Fruit fly (Drosophila melanogaster) whole organism, embryonic: Measurements from ENCODE around the gene Ptth.

Source experiments
- CG16815 ChIP-seq: fragments of 200-800 bp; sonication (Bioruptor generic); optimal IDR thresholded peaks from 3 replicates; lab custom pipeline; 2017; ENCODE audit warnings: missing biosample characterization, mild to moderate bottlenecking, missing genetic modification characterization
- CG31224 ChIP-seq: fragments of 200-800 bp; sonication (Bioruptor generic); IDR thresholded peaks from 2 replicates; pipeline ENCODE4 v1.3.6; 2022; ENCODE audit warnings: missing biosample characterization, missing genetic modification characterization
- CG33557 ChIP-seq: fragments of 200-800 bp; sonication (Bioruptor generic); optimal IDR thresholded peaks from 2 replicates; lab custom pipeline; 2019; ENCODE audit warnings: missing biosample characterization, mild to moderate bottlenecking, missing genetic modification characterization, moderate library complexity
- CG8765 ChIP-seq: fragments of 200-800 bp; sonication (Bioruptor generic); IDR thresholded peaks from 2 replicates; pipeline ENCODE4 v1.3.6; 2022; ENCODE audit warnings: missing biosample characterization, missing genetic modification characterization
- Hey ChIP-seq: fragments of 200-800 bp; sonication (Bioruptor generic); optimal IDR thresholded peaks from 3 replicates; lab custom pipeline; 2018; ENCODE audit warnings: missing biosample characterization, mild to moderate bottlenecking, missing genetic modification characterization
- Kr ChIP-seq: fragments of 200-800 bp; sonication (Bioruptor generic); optimal IDR thresholded peaks from 2 replicates; lab custom pipeline; 2017; ENCODE audit warnings: missing biosample characterization, mild to moderate bottlenecking, missing genetic modification characterization
- NfI ChIP-seq: fragments of 200-800 bp; sonication (Bioruptor generic); optimal IDR thresholded peaks from 3 replicates; lab custom pipeline; 2018; ENCODE audit warnings: missing biosample characterization, mild to moderate bottlenecking, missing genetic modification characterization, moderate library complexity
- dati ChIP-seq: fragments of 200-800 bp; sonication (Bioruptor generic); IDR thresholded peaks from 2 replicates; pipeline ENCODE4 v1.3.6; 2022; ENCODE audit warnings: missing biosample characterization, missing genetic modification characterization
- ftz-f1 ChIP-seq: fragments of 200-800 bp; sonication (Bioruptor generic); optimal IDR thresholded peaks from 2 replicates; lab custom pipeline; 2016; ENCODE audit warnings: missing biosample characterization, missing genetic modification characterization
- sc ChIP-seq, 3 experiments: fragments of >200 bp in 2 of 3; fragments of 200-800 bp in 1 of 3; sonication (Bioruptor generic) in 1 of 3; optimal IDR thresholded peaks; 2 replicates in 2 of 3; 3 replicates in 1 of 3; lab custom pipeline; 2017; ENCODE audit warnings: mild to moderate bottlenecking in 1 of 3, missing biosample characterization in 1 of 3, missing genetic modification characterization in 1 of 3, missing genetic modification reagents in 1 of 3
- sens-2 ChIP-seq: fragments of 200-800 bp; sonication (Bioruptor generic); IDR thresholded peaks from 2 replicates; pipeline ENCODE4 v1.3.6; 2022; ENCODE audit warnings: missing biosample characterization, missing genetic modification characterization

DNA sequence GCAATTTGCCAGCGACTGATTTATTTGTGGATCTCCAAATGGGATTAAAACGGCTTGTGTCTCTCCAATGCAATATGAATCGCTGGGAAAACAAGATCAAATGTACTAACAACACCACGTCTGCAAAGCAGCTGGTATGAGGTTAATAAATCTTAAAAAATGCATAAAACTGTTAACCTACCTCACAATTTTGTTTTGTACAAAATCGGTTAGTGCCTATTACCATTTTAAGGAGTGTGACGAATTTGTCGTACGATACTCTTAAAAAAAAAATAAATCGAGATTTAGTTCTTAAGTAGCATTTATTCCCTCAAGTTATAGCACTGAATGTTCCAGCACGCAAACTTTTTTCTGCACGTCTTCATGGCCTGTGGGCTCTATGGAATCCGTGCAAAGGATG is 47.6 kb upstream of the Ptth start, which contains the start of gene lectin-21Ca:
- TF ChIP-seq CG8765 (GFP tag; lab: Robert Waterston, UW) (no peak), CG16815 (GFP tag; lab: Kevin White, UChicago) (no peak), CG33557 (no peak), dati (GFP tag; lab: Robert Waterston, UW) (no peak), Kr (no peak), NfI (GFP tag; lab: Kevin White, UChicago) (no peak), Hey (no peak), sens-2 (GFP tag; lab: Robert Waterston, UW) (no peak), CG31224 (GFP tag; lab: Robert Waterston, UW) (no peak), ftz-f1 (GFP tag; lab: Kevin White, UChicago) (no peak), sc (optimal IDR thresholded peaks at IDR 0.05; lab: Kevin White, UChicago) (no peak), sc (GFP tag; optimal IDR thresholded peaks at IDR 0.05; lab: Kevin White, UChicago) (no peak)
